Worm (Caenorhabditis elegans): ENCODE measurements around the gene ZK829.1.

The ZK829.1 gene

ce11 chrIV:11942313-11942712 is at the start of gene ZK829.1:
TSS of gene ZK829.1 (minus strand) at chrIV:11942413.
- TF ChIP-seq pbrm-1 (GFP tag; IDR thresholded peaks at IDR 0.05), result no peak
- TF ChIP-seq F22D6.2 (tag; optimal IDR thresholded peaks at IDR 0.05), result no peak
- no peak for TF ChIP-seq nfyb-1 (GFP tag; IDR thresholded peaks at IDR 0.05)
- no peak for TF ChIP-seq ama-1 (optimal IDR thresholded peaks at IDR 0.05)
- no peak for TF ChIP-seq ama-1 (GFP tag; optimal IDR thresholded peaks at IDR 0.05)
- no peak for TF ChIP-seq ztf-6 (GFP tag; IDR thresholded peaks at IDR 0.05)
- TF ChIP-seq attf-5 (GFP tag; optimal IDR thresholded peaks at IDR 0.05), result no peak
- TF ChIP-seq egrh-3 (GFP tag; IDR thresholded peaks at IDR 0.05), result no peak
- no peak for TF ChIP-seq atf-7 (tag; optimal IDR thresholded peaks at IDR 0.05)
- no peak for TF ChIP-seq nfya-1 (tag; optimal IDR thresholded peaks at IDR 0.05; ENCODE audit: borderline replicate concordance, insufficient read depth)
- TF ChIP-seq ceh-27 (GFP tag; optimal IDR thresholded peaks at IDR 0.05), result no peak
- TF ChIP-seq let-526 (GFP tag; IDR thresholded peaks at IDR 0.05), result no peak
- no peak for TF ChIP-seq ccch-3 (GFP tag; optimal IDR thresholded peaks at IDR 0.05)
- TF ChIP-seq bed-1 (GFP tag; IDR thresholded peaks at IDR 0.05), result no peak
- TF ChIP-seq ekl-4 (GFP tag; IDR thresholded peaks at IDR 0.05), result no peak
- no peak for TF ChIP-seq madf-3 (GFP tag; IDR thresholded peaks at IDR 0.05)
- no peak for TF ChIP-seq Y53G8AR.9 (GFP tag; conservative IDR thresholded peaks at IDR 0.05)
- no peak for TF ChIP-seq lin-54 (GFP tag; optimal IDR thresholded peaks at IDR 0.05)
- no peak for TF ChIP-seq Y79H2A.3 (GFP tag; conservative IDR thresholded peaks at IDR 0.05)

ce11 chrIV:11986407-11986806 is 44.2 kb upstream of the ZK829.1 start:
- TF ChIP-seq bed-1 (GFP tag; IDR thresholded peaks at IDR 0.05), result no peak
- TF ChIP-seq ceh-79 (tag; optimal IDR thresholded peaks at IDR 0.05), result no peak
- TF ChIP-seq nhr-90 (tag; optimal IDR thresholded peaks at IDR 0.05), result no peak
- no peak for TF ChIP-seq madf-3 (GFP tag; IDR thresholded peaks at IDR 0.05)
- TF ChIP-seq F55B11.4 (tag; optimal IDR thresholded peaks at IDR 0.05; ENCODE audit: borderline replicate concordance, insufficient read depth), result no peak
- TF ChIP-seq attf-6 (GFP tag; IDR thresholded peaks at IDR 0.05), result no peak
- TF ChIP-seq F23B12.7 (tag; optimal IDR thresholded peaks at IDR 0.05; ENCODE audit: insufficient read depth), result no peak
- no peak for TF ChIP-seq nhr-27 (tag; optimal IDR thresholded peaks at IDR 0.05)
- TF ChIP-seq nhr-179 (tag; optimal IDR thresholded peaks at IDR 0.05), result no peak

ce11 chrIV:11970171-11970570 is 28.0 kb upstream of the ZK829.1 start, which contains the start of gene ZK829.9:
TSS of gene ZK829.9 (plus strand) at chrIV:11970534.
- TF ChIP-seq cebp-2 (GFP tag; IDR thresholded peaks at IDR 0.05) (0 out of 2 replicates have a peak, but pooled peaks have one; percentile 34), egrh-3 (GFP tag; IDR thresholded peaks at IDR 0.05) (no peak), Y67H2A.10 (GFP tag; conservative IDR thresholded peaks at IDR 0.05) (no peak), mel-28 (tag; optimal IDR thresholded peaks at IDR 0.05; ENCODE audit: borderline replicate concordance) (no peak), hsf-1 (GFP tag; IDR thresholded peaks at IDR 0.05) (0 out of 2 replicates have a peak, but pooled peaks have one; percentile 31), mes-4 (tag; optimal IDR thresholded peaks at IDR 0.05) (no peak), aptf-2 (GFP tag; conservative IDR thresholded peaks at IDR 0.05) (peak; percentile 96)

- TF ChIP-seq snpc-1.1 (tag; optimal IDR thresholded peaks at IDR 0.05; ENCODE audit: insufficient read depth) (no peak), F55B11.4 (tag; optimal IDR thresholded peaks at IDR 0.05; ENCODE audit: borderline replicate concordance, insufficient read depth) (no peak), hlh-26 (GFP tag; conservative IDR thresholded peaks at IDR 0.05) (no peak), B0019.2 (GFP tag; conservative IDR thresholded peaks at IDR 0.05) (no peak), repo-1 (tag; optimal IDR thresholded peaks at IDR 0.05) (no peak), ceh-27 (GFP tag; optimal IDR thresholded peaks at IDR 0.05) (no peak), hrde-1 (tag; optimal IDR thresholded peaks at IDR 0.05; ENCODE audit: borderline replicate concordance) (no peak), F22D6.2 (tag; optimal IDR thresholded peaks at IDR 0.05) (no peak), cebp-2 (GFP tag; IDR thresholded peaks at IDR 0.05) (no peak), F52B5.7 (tag; optimal IDR thresholded peaks at IDR 0.05) (no peak), sdz-38 (tag; optimal IDR thresholded peaks at IDR 0.05) (no peak)
Observed at ce11 chrIV:11965327-11965726, 23.1 kb upstream of the ZK829.1 start, which contains the start of gene srj-1. TSS of gene srj-1 (minus strand) at chrIV:11965427.
